Worm (Caenorhabditis elegans): ENCODE measurements around the gene F09B12.3.

The F09B12.3 gene

DNA sequence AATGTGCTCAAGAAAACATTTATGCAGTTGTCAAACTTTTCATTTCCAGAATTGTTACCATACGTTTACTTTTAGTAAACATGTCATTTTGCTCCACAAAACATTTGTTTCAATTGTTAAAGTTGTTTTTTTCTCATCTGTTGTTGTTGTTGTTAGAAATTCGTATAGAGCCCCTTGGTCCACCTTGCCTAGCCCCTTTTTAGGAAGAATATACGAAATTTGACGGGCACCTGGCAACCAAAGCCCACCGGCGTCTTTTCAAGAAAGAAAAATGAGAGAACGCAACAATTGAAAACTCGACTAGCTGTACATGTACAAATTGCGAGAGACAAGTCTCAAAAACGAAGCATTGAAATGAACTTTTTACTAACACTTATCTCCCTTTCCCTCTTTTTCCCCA lies 13.4 kb downstream of the F09B12.3 start, which contains the start of gene F09B12.5:
Gene F09B12.5, plus strand, starts transcription at position 301 of the 400 bp plus-strand sequence.
- TF ChIP-seq nhr-129 (tag; optimal IDR thresholded peaks at IDR 0.05) = no peak
- TF ChIP-seq Y55F3AM.14 (GFP tag; optimal IDR thresholded peaks at IDR 0.05) = no peak
- no peak for TF ChIP-seq elt-3 (tag; optimal IDR thresholded peaks at IDR 0.05)
- no peak for TF ChIP-seq nhr-21 (tag; optimal IDR thresholded peaks at IDR 0.05)
- TF ChIP-seq mdl-1 (tag; optimal IDR thresholded peaks at IDR 0.05) = no peak
- no peak for TF ChIP-seq unc-55 (GFP tag; optimal IDR thresholded peaks at IDR 0.05)
- TF ChIP-seq snpc-4 (tag; optimal IDR thresholded peaks at IDR 0.05) = no peak
- TF ChIP-seq gmeb-1 (tag; optimal IDR thresholded peaks at IDR 0.05) = no peak
- no peak for TF ChIP-seq sma-9 (GFP tag; optimal IDR thresholded peaks at IDR 0.05)
- no peak for TF ChIP-seq sma-9 (tag; optimal IDR thresholded peaks at IDR 0.05)
- no peak for TF ChIP-seq R02D3.7 (tag; optimal IDR thresholded peaks at IDR 0.05)
- no peak for TF ChIP-seq ZK546.5 (tag; optimal IDR thresholded peaks at IDR 0.05)
- no peak for TF ChIP-seq alr-1 (tag; optimal IDR thresholded peaks at IDR 0.05)
- TF ChIP-seq nhr-10 (tag; optimal IDR thresholded peaks at IDR 0.05) = no peak
- no peak for TF ChIP-seq unc-62 (GFP tag; optimal IDR thresholded peaks at IDR 0.05)
- TF ChIP-seq lsy-2 (tag; optimal IDR thresholded peaks at IDR 0.05) = no peak
- TF ChIP-seq sem-4 (tag; optimal IDR thresholded peaks at IDR 0.05) = no peak
- no peak for TF ChIP-seq aly-2 (tag; optimal IDR thresholded peaks at IDR 0.05)
- no peak for TF ChIP-seq nhr-77 (tag; optimal IDR thresholded peaks at IDR 0.05)
- no peak for TF ChIP-seq mab-5 (tag; optimal IDR thresholded peaks at IDR 0.05)

ce11 chrX:15083795-15084194 lies 14.0 kb downstream of the F09B12.3 start, which contains the start of gene H40L08.1:
TSS of gene H40L08.1 (minus strand) at chrX:15084086.
- TF ChIP-seq Y55F3AM.14 (GFP tag; optimal IDR thresholded peaks at IDR 0.05) = no peak
- no peak for TF ChIP-seq nhr-25 (tag; optimal IDR thresholded peaks at IDR 0.05)
- TF ChIP-seq ztf-1 (GFP tag; conservative IDR thresholded peaks at IDR 0.05) = no peak
- no peak for TF ChIP-seq elt-1 (tag; optimal IDR thresholded peaks at IDR 0.05)
- no peak for TF ChIP-seq nhr-23 (tag; optimal IDR thresholded peaks at IDR 0.05)
- no peak for TF ChIP-seq ztf-11 (tag; optimal IDR thresholded peaks at IDR 0.05)
- TF ChIP-seq blmp-1 (tag; optimal IDR thresholded peaks at IDR 0.05; ENCODE audit: insufficient read depth) = no peak
- TF ChIP-seq C34F6.9 (tag; optimal IDR thresholded peaks at IDR 0.05) = peak; percentile 31
- no peak for TF ChIP-seq lin-39 (tag; optimal IDR thresholded peaks at IDR 0.05)
- no peak for TF ChIP-seq F13H6.1 (tag; optimal IDR thresholded peaks at IDR 0.05)
- TF ChIP-seq lin-13 (GFP tag; optimal IDR thresholded peaks at IDR 0.05) = peak; percentile 7
- peak; percentile 1 for TF ChIP-seq sma-9 (GFP tag; optimal IDR thresholded peaks at IDR 0.05)
- no peak for TF ChIP-seq sma-9 (tag; optimal IDR thresholded peaks at IDR 0.05)
- no peak for TF ChIP-seq ztf-4 (tag; optimal IDR thresholded peaks at IDR 0.05)
- peak; percentile 9 for TF ChIP-seq nhr-129 (tag; optimal IDR thresholded peaks at IDR 0.05)
- TF ChIP-seq nhr-6 (tag; optimal IDR thresholded peaks at IDR 0.05) = no peak
- peak; percentile 34 for TF ChIP-seq unc-55 (GFP tag; optimal IDR thresholded peaks at IDR 0.05)
- no peak for TF ChIP-seq ZK546.5 (tag; optimal IDR thresholded peaks at IDR 0.05)
- no peak for TF ChIP-seq ceh-16 (tag; optimal IDR thresholded peaks at IDR 0.05)
- TF ChIP-seq ceh-82 (tag; optimal IDR thresholded peaks at IDR 0.05) = no peak
- no peak for TF ChIP-seq R02D3.7 (tag; optimal IDR thresholded peaks at IDR 0.05)
- no peak for TF ChIP-seq unc-62 (GFP tag; optimal IDR thresholded peaks at IDR 0.05)
- TF ChIP-seq unc-39 (tag; optimal IDR thresholded peaks at IDR 0.05) = no peak
- TF ChIP-seq snpc-4 (tag; optimal IDR thresholded peaks at IDR 0.05) = no peak
- TF ChIP-seq nhr-77 (tag; optimal IDR thresholded peaks at IDR 0.05) = no peak
- TF ChIP-seq lin-11 (tag; optimal IDR thresholded peaks at IDR 0.05) = no peak
- TF ChIP-seq fos-1 (tag; optimal IDR thresholded peaks at IDR 0.05) = peak; percentile 2
- no peak for TF ChIP-seq nhr-12 (tag; optimal IDR thresholded peaks at IDR 0.05)

- TF ChIP-seq sma-9 (GFP tag; optimal IDR thresholded peaks at IDR 0.05) = peak; percentile 55
- TF ChIP-seq sma-9 (tag; optimal IDR thresholded peaks at IDR 0.05) = no peak
- TF ChIP-seq nhr-129 (tag; optimal IDR thresholded peaks at IDR 0.05) = peak; percentile 13
- no peak for TF ChIP-seq lsy-2 (tag; optimal IDR thresholded peaks at IDR 0.05)
- TF ChIP-seq nhr-21 (tag; optimal IDR thresholded peaks at IDR 0.05) = peak; percentile 21
These were observed 16.3 kb downstream of the F09B12.3 start for ce11 chrX:15081486-15081885.

- TF ChIP-seq sma-9 (GFP tag; optimal IDR thresholded peaks at IDR 0.05) (peak; percentile 84), sma-9 (tag; optimal IDR thresholded peaks at IDR 0.05) (no peak), nhr-25 (tag; optimal IDR thresholded peaks at IDR 0.05) (peak; percentile 80), sem-4 (tag; optimal IDR thresholded peaks at IDR 0.05) (no peak), lsy-2 (tag; optimal IDR thresholded peaks at IDR 0.05) (peak in 1 of 2 experiments; percentile 36), ceh-16 (tag; optimal IDR thresholded peaks at IDR 0.05) (no peak), mab-5 (tag; optimal IDR thresholded peaks at IDR 0.05) (no peak), sma-3 (GFP tag; optimal IDR thresholded peaks at IDR 0.05) (peak; percentile 86), nhr-21 (tag; optimal IDR thresholded peaks at IDR 0.05) (peak; percentile 87), nhr-129 (tag; optimal IDR thresholded peaks at IDR 0.05) (peak; percentile 50)
These were observed 18.3 kb downstream of the F09B12.3 start for ce11 chrX:15079406-15079805.

All from whole organism, L2 larva.